Worm (Caenorhabditis elegans) whole organism, L2 larva: ENCODE results near the gene C50B6.3.
A peak's percentile ranks its signal among the peaks of the same experiment; 100 is the strongest.

Experiments
- ama-1 ChIP-seq: fragments of 150-350 bp; optimal IDR thresholded peaks from 2 replicates; lab custom pipeline; 2018; ENCODE audit warnings: inconsistent platforms
- blmp-1 ChIP-seq: sonication (generic microtip); optimal IDR thresholded peaks from 2 replicates; lab custom pipeline; 2017; ENCODE audit warnings: missing genetic modification characterization, mild to moderate bottlenecking, missing compliant biosample characterization, antibody characterized with exemption, moderate library complexity; ENCODE audit not compliant: insufficient read depth
- dmd-4 ChIP-seq: sonication (generic microtip); optimal IDR thresholded peaks from 2 replicates; lab custom pipeline; 2017; ENCODE audit warnings: missing biosample characterization, missing genetic modification characterization
- egl-27 ChIP-seq: sonication (generic microtip); optimal IDR thresholded peaks from 3 replicates; lab custom pipeline; 2017; ENCODE audit warnings: missing biosample characterization, missing genetic modification reagents, missing genetic modification characterization
- lsy-2 ChIP-seq, 2 experiments: fragments of 150-350 bp in 1 of 2; sonication (generic microtip) in 1 of 2; optimal IDR thresholded peaks; 2 replicates each; lab custom pipeline; 2014 to 2017; ENCODE audit warnings: missing biosample characterization in 2 of 2, missing genetic modification characterization in 2 of 2
- mbf-1 ChIP-seq: sonication (generic microtip); optimal IDR thresholded peaks from 2 replicates; lab custom pipeline; 2017; ENCODE audit warnings: missing biosample characterization, missing genetic modification characterization
- mdl-1 ChIP-seq, 2 experiments: fragments of 150-350 bp in 1 of 2; sonication (generic microtip) in 1 of 2; optimal IDR thresholded peaks; 2 replicates each; lab custom pipeline; 2017; ENCODE audit warnings: missing biosample characterization in 2 of 2, missing genetic modification characterization in 2 of 2
- nhr-12 ChIP-seq: fragments of 150-350 bp; optimal IDR thresholded peaks from 2 replicates; lab custom pipeline; 2014; ENCODE audit warnings: missing biosample characterization, missing genetic modification characterization
- sma-3 ChIP-seq: sonication (generic microtip); optimal IDR thresholded peaks from 2 replicates; lab custom pipeline; 2016; ENCODE audit warnings: missing genetic modification reagents, missing genetic modification characterization, missing compliant biosample characterization
- unc-55 ChIP-seq: fragments of 150-350 bp; sonication (generic microtip); optimal IDR thresholded peaks from 3 replicates; lab custom pipeline; 2014; ENCODE audit warnings: missing biosample characterization, missing genetic modification reagents, missing genetic modification characterization
- ztf-11 ChIP-seq: sonication (generic microtip); optimal IDR thresholded peaks from 2 replicates; lab custom pipeline; 2017; ENCODE audit warnings: missing biosample characterization, missing genetic modification characterization
- ztf-4 ChIP-seq: fragments of 150-350 bp; optimal IDR thresholded peaks from 2 replicates; lab custom pipeline; 2014; ENCODE audit warnings: missing biosample characterization, missing genetic modification characterization

ce11 chrV:13269228-13269630 is 44.1 kb upstream of the C50B6.3 start:
- TF ChIP-seq dmd-4 (tag; lab: Kevin White, UChicago) (no peak), mdl-1 (tag; optimal IDR thresholded peaks at IDR 0.05; lab: Kevin White, UChicago) (no peak), nhr-12 (tag; lab: Kevin White, UChicago) (no peak), lsy-2 (tag; optimal IDR thresholded peaks at IDR 0.05; lab: Kevin White, UChicago) (peak in 1 of 2 experiments; percentile 37), mbf-1 (tag; lab: Kevin White, UChicago) (no peak), ztf-4 (tag; lab: Kevin White, UChicago) (no peak), egl-27 (tag; lab: Kevin White, UChicago) (no peak), blmp-1 (no peak), unc-55 (no peak), sma-3 (GFP tag; lab: Kevin White, UChicago) (peak; percentile 69), ama-1 (no peak), ztf-11 (tag; lab: Kevin White, UChicago) (no peak)
